Fruit fly (Drosophila melanogaster) whole organism, prepupa: Measurements from ENCODE around the gene Cyp313b1.
A peak's percentile ranks its signal among the peaks of the same experiment; 100 is the strongest.

Experiments
- CG10631 ChIP-seq: fragments of 200-800 bp; sonication (Bioruptor generic); optimal IDR thresholded peaks from 2 replicates; lab custom pipeline; 2016; ENCODE audit warnings: missing biosample characterization, missing genetic modification characterization
- CG10669 ChIP-seq: fragments of 200-800 bp; sonication (Bioruptor generic); optimal IDR thresholded peaks from 3 replicates; lab custom pipeline; 2018; ENCODE audit warnings: missing biosample characterization, mild to moderate bottlenecking, missing genetic modification characterization, moderate library complexity
- CG11294 ChIP-seq: fragments of 200-800 bp; sonication (Bioruptor generic); IDR thresholded peaks from 2 replicates; pipeline ENCODE4 v1.3.6; 2022; ENCODE audit warnings: missing biosample characterization, missing genetic modification characterization
- CG11762 ChIP-seq: fragments of 200-800 bp; sonication (Bioruptor generic); optimal IDR thresholded peaks from 3 replicates; lab custom pipeline; 2016; ENCODE audit warnings: missing biosample characterization, missing genetic modification characterization; ENCODE audit not compliant: insufficient read depth
- CG11902 ChIP-seq: fragments of 200-800 bp; sonication (Bioruptor generic); optimal IDR thresholded peaks from 3 replicates; lab custom pipeline; 2016; ENCODE audit warnings: missing biosample characterization, missing genetic modification characterization
- CG15336 ChIP-seq: fragments of 200-800 bp; sonication (Bioruptor generic); IDR thresholded peaks from 2 replicates; pipeline ENCODE4 v1.3.6; 2022; ENCODE audit warnings: missing biosample characterization, missing genetic modification characterization
- CG1621 ChIP-seq: fragments of 200-800 bp; sonication (Bioruptor generic); optimal IDR thresholded peaks from 3 replicates; lab custom pipeline; 2018; ENCODE audit warnings: missing biosample characterization, mild to moderate bottlenecking, missing genetic modification characterization
- CG16779 ChIP-seq: fragments of 200-800 bp; sonication (Bioruptor generic); optimal IDR thresholded peaks from 3 replicates; lab custom pipeline; 2017; ENCODE audit warnings: missing biosample characterization, mild to moderate bottlenecking, missing genetic modification characterization
- CG31627 ChIP-seq: fragments of 200-800 bp; sonication (Bioruptor generic); optimal IDR thresholded peaks from 3 replicates; lab custom pipeline; 2016; ENCODE audit warnings: missing biosample characterization, missing genetic modification characterization
- CG32006 ChIP-seq: fragments of 200-800 bp; sonication (Bioruptor generic); optimal IDR thresholded peaks from 3 replicates; lab custom pipeline; 2017; ENCODE audit warnings: missing biosample characterization, mild to moderate bottlenecking, missing genetic modification characterization
- CG3919 ChIP-seq: fragments of 200-800 bp; sonication (Bioruptor generic); optimal IDR thresholded peaks from 3 replicates; lab custom pipeline; 2016; ENCODE audit warnings: missing biosample characterization, missing genetic modification characterization
- CG6163 ChIP-seq: fragments of 200-800 bp; sonication (Bioruptor generic); IDR thresholded peaks from 3 replicates; pipeline ENCODE4 v1.3.6; 2022; ENCODE audit warnings: missing biosample characterization, missing genetic modification characterization
- CG6792 ChIP-seq: fragments of 200-800 bp; sonication (Bioruptor generic); optimal IDR thresholded peaks from 3 replicates; lab custom pipeline; 2016; ENCODE audit warnings: missing biosample characterization, missing genetic modification characterization
- CG8119 ChIP-seq: fragments of 200-800 bp; sonication (Bioruptor generic); IDR thresholded peaks from 3 replicates; pipeline ENCODE4 v1.3.6; 2022; ENCODE audit warnings: missing biosample characterization, missing genetic modification characterization
- CG8632 ChIP-seq: fragments of 200-800 bp; sonication (Bioruptor generic); optimal IDR thresholded peaks from 3 replicates; lab custom pipeline; 2016; ENCODE audit warnings: missing biosample characterization, missing genetic modification characterization
- Ets21C ChIP-seq: fragments of 200-800 bp; sonication (Bioruptor generic); optimal IDR thresholded peaks from 3 replicates; lab custom pipeline; 2016; ENCODE audit warnings: missing biosample characterization, missing genetic modification characterization
- Hr38 ChIP-seq: sonication (Bioruptor generic); optimal IDR thresholded peaks from 2 replicates; lab custom pipeline; 2016; ENCODE audit warnings: missing biosample characterization, missing genetic modification characterization
- Hr39 ChIP-seq: fragments of 200-800 bp; sonication (Bioruptor generic); optimal IDR thresholded peaks from 2 replicates; lab custom pipeline; 2016; ENCODE audit warnings: missing biosample characterization, missing genetic modification characterization
- Hr4 ChIP-seq: fragments of 200-800 bp; sonication (Bioruptor generic); optimal IDR thresholded peaks from 3 replicates; lab custom pipeline; 2016; ENCODE audit warnings: missing biosample characterization, missing genetic modification characterization
- Lpt ChIP-seq: fragments of 200-800 bp; sonication (Bioruptor generic); optimal IDR thresholded peaks from 3 replicates; lab custom pipeline; 2016; ENCODE audit warnings: missing biosample characterization, missing genetic modification characterization
- OdsH ChIP-seq: fragments of 200-800 bp; sonication (Bioruptor generic); optimal IDR thresholded peaks from 3 replicates; lab custom pipeline; 2016; ENCODE audit warnings: missing biosample characterization, missing genetic modification characterization
- Sox14 ChIP-seq: fragments of 200-800 bp; sonication (Bioruptor generic); optimal IDR thresholded peaks from 3 replicates; lab custom pipeline; 2016; ENCODE audit warnings: missing biosample characterization, missing genetic modification characterization
- Sox15 ChIP-seq: fragments of 200-800 bp; sonication (Bioruptor generic); optimal IDR thresholded peaks from 3 replicates; lab custom pipeline; 2016; ENCODE audit warnings: missing biosample characterization, missing genetic modification characterization
- acj6 ChIP-seq: fragments of 200-800 bp; sonication (Bioruptor generic); optimal IDR thresholded peaks from 3 replicates; lab custom pipeline; 2016; ENCODE audit warnings: missing biosample characterization, missing genetic modification characterization
- dsx ChIP-seq: fragments of 200-800 bp; optimal IDR thresholded peaks from 3 replicates; lab custom pipeline; 2019; ENCODE audit warnings: missing biosample characterization, mild to moderate bottlenecking, missing genetic modification characterization, moderate library complexity; ENCODE audit not compliant: poor library complexity, severe bottlenecking
- eg ChIP-seq: fragments of 200-800 bp; sonication (Bioruptor generic); IDR thresholded peaks from 3 replicates; pipeline ENCODE4 v1.3.6; 2022; ENCODE audit warnings: missing biosample characterization, missing genetic modification characterization
- esn ChIP-seq: fragments of 200-800 bp; sonication (Bioruptor generic); optimal IDR thresholded peaks from 2 replicates; lab custom pipeline; 2016; ENCODE audit warnings: missing biosample characterization, mild to moderate bottlenecking, missing genetic modification characterization, moderate library complexity
- fd85E ChIP-seq: fragments of 200-800 bp; sonication (Bioruptor generic); optimal IDR thresholded peaks from 3 replicates; lab custom pipeline; 2016; ENCODE audit warnings: missing biosample characterization, missing genetic modification characterization
- fkh ChIP-seq: fragments of 200-800 bp; sonication (Bioruptor generic); optimal IDR thresholded peaks from 3 replicates; lab custom pipeline; 2017; ENCODE audit warnings: missing biosample characterization, mild to moderate bottlenecking, missing genetic modification characterization, moderate library complexity
- net ChIP-seq: fragments of 200-800 bp; sonication (Bioruptor generic); optimal IDR thresholded peaks from 3 replicates; lab custom pipeline; 2016; ENCODE audit warnings: missing biosample characterization, missing genetic modification characterization
- salr ChIP-seq, 2 experiments: fragments of 200-800 bp; sonication (Bioruptor generic); optimal IDR thresholded peaks; 3 replicates each; lab custom pipeline; 2016 to 2018; ENCODE audit warnings: missing biosample characterization in 2 of 2, missing genetic modification characterization in 2 of 2, mild to moderate bottlenecking in 1 of 2
- ss ChIP-seq, 2 experiments: fragments of 200-800 bp; sonication (Bioruptor generic); optimal IDR thresholded peaks; 2 replicates in 1 of 2; 3 replicates in 1 of 2; lab custom pipeline; 2017 to 2018; ENCODE audit warnings: mild to moderate bottlenecking in 2 of 2, missing biosample characterization in 2 of 2, missing genetic modification characterization in 2 of 2, moderate library complexity in 1 of 2
- svp ChIP-seq: fragments of 200-800 bp; sonication (Bioruptor generic); peaks from one replicate; lab custom pipeline; 2016; ENCODE audit warnings: missing biosample characterization, missing genetic modification characterization
- topi ChIP-seq: fragments of 200-800 bp; sonication (Bioruptor generic); optimal IDR thresholded peaks from 3 replicates; lab custom pipeline; 2016; ENCODE audit warnings: missing biosample characterization, missing genetic modification characterization

The Cyp313b1 gene

DNA sequence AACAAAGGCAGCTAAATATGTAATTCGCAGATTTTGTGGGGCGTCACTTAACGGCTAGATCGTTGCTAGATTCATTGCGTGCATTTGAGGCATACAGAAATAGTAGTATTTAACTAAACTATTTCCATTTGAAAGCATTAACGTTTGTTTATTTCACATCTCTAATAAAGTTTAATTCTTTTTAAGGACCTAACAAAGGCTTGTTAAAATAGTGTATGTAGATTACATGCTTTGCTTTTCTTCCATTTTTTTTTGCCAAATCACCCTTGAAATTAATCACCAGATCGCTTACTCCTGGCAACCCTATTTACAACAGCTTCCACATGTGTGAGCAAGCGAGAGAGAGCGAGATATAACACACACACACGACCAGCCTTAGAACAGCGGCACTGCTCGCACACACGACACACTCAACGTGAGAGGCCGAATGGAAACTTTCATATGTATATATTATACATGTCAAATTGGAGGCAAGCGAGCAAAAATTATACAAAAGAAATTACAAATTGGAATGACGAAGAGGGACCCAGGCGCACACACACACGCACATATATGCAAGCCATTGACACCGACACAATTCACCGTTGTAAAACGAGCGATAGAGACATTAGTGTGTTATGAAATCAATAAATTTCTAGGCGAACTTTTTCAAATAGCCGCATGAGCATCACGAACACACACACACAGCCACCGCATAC, 13.9 kb upstream of the Cyp313b1 start (continued):
- TF ChIP-seq Sox15 (no peak), eg (GFP tag; lab: Robert Waterston, UW) (peak; percentile 60; the same call in 2 of the 3 replicates), esn (GFP tag; lab: Kevin White, UChicago) (peak; percentile 80), CG11902 (GFP tag; lab: Kevin White, UChicago) (peak; percentile 2), CG15336 (GFP tag; lab: Robert Waterston, UW) (peak; percentile 54; the same call in 1 of the 2 replicates), CG11294 (GFP tag; lab: Robert Waterston, UW) (no peak), Hr39 (GFP tag; lab: Kevin White, UChicago) (peak; percentile 67), OdsH (GFP tag; lab: Kevin White, UChicago) (peak; percentile 56), CG6163 (GFP tag; lab: Robert Waterston, UW) (peak; percentile 73; the same call in 2 of the 3 replicates), topi (peak; percentile 62), CG6792 (GFP tag; lab: Kevin White, UChicago) (peak; percentile 36), CG10631 (peak; percentile 55), CG10669 (peak; percentile 62), ss (GFP tag; optimal IDR thresholded peaks at IDR 0.05; lab: Kevin White, UChicago) (peak; percentile 50 to 59)

- TF ChIP-seq fd85E (GFP tag; lab: Kevin White, UChicago) (no peak), eg (GFP tag; lab: Robert Waterston, UW) (peak; percentile 5; the same call in 1 of the 3 replicates), Lpt (GFP tag; lab: Kevin White, UChicago) (no peak), CG11294 (GFP tag; lab: Robert Waterston, UW) (no peak), CG16779 (tag; lab: Kevin White, UChicago) (peak; percentile 0), CG1621 (peak; percentile 94)
Measured at dm6 chr3R:8658688-8659087, 13.2 kb upstream of the Cyp313b1 start.

dm6 chr3R:8654666-8655065, 9.2 kb upstream of the Cyp313b1 start, which contains the start of gene CG42489:
CG42489 (minus strand) TSS chr3R:8654766.
- TF ChIP-seq Hr38 = no peak
- TF ChIP-seq fkh (GFP tag; lab: Kevin White, UChicago) = no peak
- TF ChIP-seq net (GFP tag; lab: Kevin White, UChicago) = no peak
- no peak for TF ChIP-seq svp
- no peak for TF ChIP-seq CG11762 (GFP tag; lab: Kevin White, UChicago)
- no peak for TF ChIP-seq CG11902 (GFP tag; lab: Kevin White, UChicago)
- TF ChIP-seq Sox14 (GFP tag; lab: Kevin White, UChicago) = no peak
- TF ChIP-seq Hr39 (GFP tag; lab: Kevin White, UChicago) = no peak
- TF ChIP-seq CG8119 (GFP tag; lab: Robert Waterston, UW) = no peak
- TF ChIP-seq CG11294 (GFP tag; lab: Robert Waterston, UW) = no peak
- TF ChIP-seq CG32006 (GFP tag; lab: Kevin White, UChicago) = no peak
- TF ChIP-seq Hr4 = no peak
- no peak for TF ChIP-seq dsx (GFP tag; lab: Kevin White, UChicago)
- no peak for TF ChIP-seq salr (GFP tag; optimal IDR thresholded peaks at IDR 0.05; lab: Kevin White, UChicago)
- TF ChIP-seq Ets21C = no peak
- no peak for TF ChIP-seq CG8632
- TF ChIP-seq CG3919 = no peak
- TF ChIP-seq acj6 (GFP tag; lab: Kevin White, UChicago) = no peak
- TF ChIP-seq Lpt (GFP tag; lab: Kevin White, UChicago) = no peak

DNA sequence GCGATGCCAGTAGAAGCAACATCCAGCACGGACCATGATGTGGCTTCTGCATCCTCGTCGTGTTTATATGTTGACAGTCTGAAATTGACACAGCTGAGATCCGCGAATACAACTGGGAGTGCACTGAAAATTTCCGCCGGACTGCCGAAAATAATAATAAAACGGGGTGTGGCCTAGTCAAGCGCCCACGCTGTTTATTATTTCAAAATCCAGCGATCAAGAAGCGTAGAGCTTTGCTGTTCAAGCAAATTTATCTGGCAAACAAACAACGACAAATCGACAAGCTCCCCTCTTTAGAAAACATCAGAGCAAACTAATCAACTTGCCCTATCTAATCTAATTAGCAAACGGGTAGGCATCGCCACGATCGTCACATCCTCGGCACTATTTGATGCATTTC, 8.6 kb upstream of the Cyp313b1 start:
- no peak for TF ChIP-seq CG31627 (GFP tag; lab: Kevin White, UChicago)
- no peak for TF ChIP-seq CG1621
- no peak for TF ChIP-seq topi
- TF ChIP-seq fkh (GFP tag; lab: Kevin White, UChicago) = peak; percentile 40
